Fruit fly (Drosophila melanogaster) whole organism, embryonic: Measurements from ENCODE around the gene cup.
A peak's percentile ranks its signal among the peaks of the same experiment; 100 is the strongest.

Experiments
- Adf1 ChIP-seq: fragments of 200-800 bp; sonication (Bioruptor generic); IDR thresholded peaks from 2 replicates; pipeline ENCODE4 v1.3.6; 2022; ENCODE audit warnings: missing biosample characterization, missing genetic modification characterization
- Atf6 ChIP-seq: fragments of 200-800 bp; sonication (Bioruptor generic); IDR thresholded peaks from 2 replicates; pipeline ENCODE4 v1.3.6; 2022; ENCODE audit warnings: missing biosample characterization, missing genetic modification characterization
- B-H1 ChIP-seq: fragments of 200-800 bp; sonication (Bioruptor generic); IDR thresholded peaks from 3 replicates; pipeline ENCODE4 v1.3.6; 2022; ENCODE audit warnings: missing biosample characterization, missing genetic modification characterization
- B-H2 ChIP-seq: fragments of 200-800 bp; sonication (Bioruptor generic); optimal IDR thresholded peaks from 2 replicates; lab custom pipeline; 2018; ENCODE audit warnings: missing biosample characterization, mild to moderate bottlenecking, missing genetic modification characterization
- BtbVII ChIP-seq: fragments of 200-800 bp; sonication (Bioruptor generic); optimal IDR thresholded peaks from 3 replicates; lab custom pipeline; 2017; ENCODE audit warnings: missing biosample characterization, mild to moderate bottlenecking, missing genetic modification characterization
- CG10321 ChIP-seq: fragments of 200-800 bp; sonication (Bioruptor generic); IDR thresholded peaks from 2 replicates; pipeline ENCODE4 v1.3.6; 2022; ENCODE audit warnings: missing biosample characterization, missing genetic modification characterization
- CG10431 ChIP-seq: fragments of 200-800 bp; sonication (Bioruptor generic); optimal IDR thresholded peaks from 3 replicates; lab custom pipeline; 2018; ENCODE audit warnings: missing biosample characterization, mild to moderate bottlenecking, missing genetic modification characterization
- CG10959 ChIP-seq: fragments of 200-800 bp; sonication (Bioruptor generic); IDR thresholded peaks from 2 replicates; pipeline ENCODE4 v1.3.6; 2022; ENCODE audit warnings: missing biosample characterization, missing genetic modification characterization
- CG10979 ChIP-seq: fragments of 200-800 bp; sonication (Bioruptor generic); optimal IDR thresholded peaks from 2 replicates; lab custom pipeline; 2018; ENCODE audit warnings: missing biosample characterization, mild to moderate bottlenecking, missing genetic modification characterization, moderate library complexity
- CG13296 ChIP-seq: fragments of 200-800 bp; sonication (Bioruptor generic); optimal IDR thresholded peaks from 3 replicates; lab custom pipeline; 2018; ENCODE audit warnings: missing biosample characterization, mild to moderate bottlenecking, missing genetic modification characterization
- CG13624 ChIP-seq: fragments of 200-800 bp; sonication (Bioruptor generic); optimal IDR thresholded peaks from 2 replicates; lab custom pipeline; 2016; ENCODE audit warnings: missing biosample characterization, missing genetic modification characterization
- CG13775 ChIP-seq: fragments of 200-800 bp; sonication (Bioruptor generic); optimal IDR thresholded peaks from 3 replicates; lab custom pipeline; 2017; ENCODE audit warnings: missing biosample characterization, mild to moderate bottlenecking, missing genetic modification characterization
- CG17829 ChIP-seq: fragments of 200-800 bp; optimal IDR thresholded peaks from 2 replicates; lab custom pipeline; 2019; ENCODE audit warnings: missing biosample characterization, mild to moderate bottlenecking, missing genetic modification characterization, moderate library complexity
- CG18262 ChIP-seq: fragments of 200-800 bp; optimal IDR thresholded peaks from 3 replicates; lab custom pipeline; 2019; ENCODE audit warnings: missing biosample characterization, mild to moderate bottlenecking, missing genetic modification characterization, moderate library complexity
- CG2129 ChIP-seq: fragments of 200-800 bp; sonication (Bioruptor generic); IDR thresholded peaks from 2 replicates; pipeline ENCODE4 v1.3.6; 2022; ENCODE audit warnings: missing biosample characterization, missing genetic modification characterization; ENCODE audit not compliant: partially characterized antibody
- CG2202 ChIP-seq: fragments of 200-800 bp; sonication (Bioruptor generic); optimal IDR thresholded peaks from 2 replicates; lab custom pipeline; 2018; ENCODE audit warnings: missing biosample characterization, mild to moderate bottlenecking, missing genetic modification characterization
- CG30020 ChIP-seq: fragments of 200-800 bp; optimal IDR thresholded peaks from 2 replicates; lab custom pipeline; 2019; ENCODE audit warnings: missing biosample characterization, mild to moderate bottlenecking, missing genetic modification characterization, moderate library complexity
- CG31441 ChIP-seq: fragments of 200-800 bp; sonication (Bioruptor generic); IDR thresholded peaks from 2 replicates; pipeline ENCODE4 v1.3.6; 2022; ENCODE audit warnings: missing biosample characterization, missing genetic modification characterization
- CG5180 ChIP-seq: fragments of 200-800 bp; sonication (Bioruptor generic); optimal IDR thresholded peaks from 3 replicates; lab custom pipeline; 2017; ENCODE audit warnings: missing biosample characterization, missing genetic modification characterization, mild to moderate bottlenecking, moderate library complexity, missing genetic modification reagents
- CG6272 ChIP-seq: fragments of 200-800 bp; sonication (Bioruptor generic); IDR thresholded peaks from 2 replicates; pipeline ENCODE4 v1.3.6; 2022; ENCODE audit warnings: missing biosample characterization, missing genetic modification characterization
- CG6654 ChIP-seq: fragments of 200-800 bp; sonication (Bioruptor generic); optimal IDR thresholded peaks from 2 replicates; lab custom pipeline; 2017; ENCODE audit warnings: missing biosample characterization, mild to moderate bottlenecking, missing genetic modification characterization
- CG7987 ChIP-seq: fragments of 200-800 bp; sonication (Bioruptor generic); optimal IDR thresholded peaks from 2 replicates; lab custom pipeline; 2018; ENCODE audit warnings: missing biosample characterization, mild to moderate bottlenecking, missing genetic modification characterization, moderate library complexity
- CG9876 ChIP-seq: fragments of 200-800 bp; sonication (Bioruptor generic); optimal IDR thresholded peaks from 2 replicates; lab custom pipeline; 2016; ENCODE audit warnings: missing biosample characterization, missing genetic modification characterization
- CTCF ChIP-seq: fragments of 200-800 bp; sonication (Bioruptor generic); optimal IDR thresholded peaks from 2 replicates; lab custom pipeline; 2017; ENCODE audit warnings: missing biosample characterization, mild to moderate bottlenecking, missing genetic modification characterization, moderate library complexity
- CoRest ChIP-seq: fragments of 200-800 bp; sonication (Bioruptor generic); optimal IDR thresholded peaks from 3 replicates; lab custom pipeline; 2018; ENCODE audit warnings: missing biosample characterization, mild to moderate bottlenecking, missing genetic modification characterization, moderate library complexity
- E2f2 ChIP-seq: fragments of 200-800 bp; sonication (Bioruptor generic); IDR thresholded peaks from 2 replicates; pipeline ENCODE4 v1.3.6; 2022; ENCODE audit warnings: missing biosample characterization, missing genetic modification characterization
- ERR ChIP-seq: fragments of 200-800 bp; sonication (Bioruptor generic); optimal IDR thresholded peaks from 2 replicates; lab custom pipeline; 2016; ENCODE audit warnings: missing biosample characterization, missing genetic modification characterization
- Elba2 ChIP-seq: fragments of 200-800 bp; sonication (Bioruptor generic); optimal IDR thresholded peaks from 3 replicates; lab custom pipeline; 2016; ENCODE audit warnings: missing biosample characterization, missing genetic modification characterization
- Ptx1 ChIP-seq: fragments of 200-800 bp; sonication (Bioruptor generic); IDR thresholded peaks from 2 replicates; pipeline ENCODE4 v1.3.6; 2022; ENCODE audit warnings: missing biosample characterization, missing genetic modification characterization
- Stat92E ChIP-seq, 3 experiments: fragments of >200 bp in 2 of 3; fragments of 200-800 bp in 1 of 3; sonication (Bioruptor generic) in 1 of 3; optimal IDR thresholded peaks; 2 replicates each; lab custom pipeline; 2017 to 2019; ENCODE audit warnings: missing biosample characterization in 3 of 3, missing genetic modification characterization in 3 of 3, mild to moderate bottlenecking in 1 of 3, moderate library complexity in 1 of 3
- Tbp ChIP-seq: fragments of >200 bp; optimal IDR thresholded peaks from 2 replicates; lab custom pipeline; 2018; ENCODE audit warnings: missing biosample characterization, missing genetic modification characterization
- ab ChIP-seq: fragments of 200-800 bp; sonication (Bioruptor generic); optimal IDR thresholded peaks from 2 replicates; lab custom pipeline; 2016; ENCODE audit warnings: missing biosample characterization, missing genetic modification characterization
- al ChIP-seq: fragments of 200-800 bp; sonication (Bioruptor generic); IDR thresholded peaks from 2 replicates; pipeline ENCODE4 v1.3.6; 2022; ENCODE audit warnings: missing biosample characterization, missing genetic modification characterization
- amos ChIP-seq: fragments of 200-800 bp; sonication (Bioruptor generic); IDR thresholded peaks from 2 replicates; pipeline ENCODE4 v1.3.6; 2022; ENCODE audit warnings: missing biosample characterization, missing genetic modification characterization; ENCODE audit not compliant: partially characterized antibody
- bowl ChIP-seq: fragments of 200-800 bp; sonication (Bioruptor generic); IDR thresholded peaks from 2 replicates; pipeline ENCODE4 v1.3.6; 2022; ENCODE audit warnings: missing biosample characterization, missing genetic modification characterization
- crol ChIP-seq: fragments of 200-800 bp; sonication (Bioruptor generic); IDR thresholded peaks from 2 replicates; pipeline ENCODE4 v1.3.6; 2022; ENCODE audit warnings: missing biosample characterization, missing genetic modification characterization
- dati ChIP-seq: fragments of 200-800 bp; sonication (Bioruptor generic); IDR thresholded peaks from 2 replicates; pipeline ENCODE4 v1.3.6; 2022; ENCODE audit warnings: missing biosample characterization, missing genetic modification characterization
- dysf ChIP-seq: fragments of 200-800 bp; sonication (Bioruptor generic); IDR thresholded peaks from 3 replicates; pipeline ENCODE4 v1.3.6; 2022; ENCODE audit warnings: missing biosample characterization, missing genetic modification characterization
- fd102C ChIP-seq: fragments of 200-800 bp; sonication (Bioruptor generic); optimal IDR thresholded peaks from 2 replicates; lab custom pipeline; 2018; ENCODE audit warnings: missing biosample characterization, mild to moderate bottlenecking, missing genetic modification characterization, moderate library complexity
- gcm2 ChIP-seq: fragments of 200-800 bp; sonication (Bioruptor generic); optimal IDR thresholded peaks from 2 replicates; lab custom pipeline; 2016; ENCODE audit warnings: missing biosample characterization, missing genetic modification characterization
- gfzf ChIP-seq: fragments of 200-800 bp; sonication (Bioruptor generic); optimal IDR thresholded peaks from 2 replicates; lab custom pipeline; 2016; ENCODE audit warnings: missing biosample characterization, mild to moderate bottlenecking, missing genetic modification characterization, moderate library complexity
- grau ChIP-seq: fragments of 200-800 bp; optimal IDR thresholded peaks from 3 replicates; lab custom pipeline; 2019; ENCODE audit warnings: missing biosample characterization, mild to moderate bottlenecking, missing genetic modification characterization, moderate library complexity
- gt ChIP-seq: fragments of 200-800 bp; sonication (Bioruptor generic); IDR thresholded peaks from 2 replicates; pipeline ENCODE4 v1.3.6; 2022; ENCODE audit warnings: missing biosample characterization, missing genetic modification characterization
- kay ChIP-seq: fragments of 200-800 bp; sonication (Bioruptor generic); optimal IDR thresholded peaks from 2 replicates; lab custom pipeline; 2016; ENCODE audit warnings: missing biosample characterization, missing genetic modification characterization
- nom ChIP-seq: fragments of 200-800 bp; sonication (Bioruptor generic); optimal IDR thresholded peaks from 2 replicates; lab custom pipeline; 2017; ENCODE audit warnings: missing biosample characterization, missing genetic modification characterization, mild to moderate bottlenecking, moderate library complexity, missing genetic modification reagents
- salm ChIP-seq: fragments of 200-800 bp; sonication (Bioruptor generic); optimal IDR thresholded peaks from 2 replicates; lab custom pipeline; 2018; ENCODE audit warnings: missing biosample characterization, mild to moderate bottlenecking, missing genetic modification characterization
- schlank ChIP-seq: fragments of 200-800 bp; sonication (Bioruptor generic); optimal IDR thresholded peaks from 2 replicates; lab custom pipeline; 2018; ENCODE audit warnings: missing biosample characterization, mild to moderate bottlenecking, missing genetic modification characterization
- scrt ChIP-seq: fragments of 200-800 bp; sonication (Bioruptor generic); optimal IDR thresholded peaks from 2 replicates; lab custom pipeline; 2018; ENCODE audit warnings: missing biosample characterization, mild to moderate bottlenecking, missing genetic modification characterization, moderate library complexity
- sim ChIP-seq: fragments of 200-800 bp; sonication (Bioruptor generic); IDR thresholded peaks from 2 replicates; pipeline ENCODE4 v1.3.6; 2022; ENCODE audit warnings: missing biosample characterization, missing genetic modification characterization
- sr ChIP-seq: fragments of 200-800 bp; sonication (Bioruptor generic); IDR thresholded peaks from 3 replicates; pipeline ENCODE4 v1.3.6; 2022; ENCODE audit warnings: missing biosample characterization, missing genetic modification characterization
- vnd ChIP-seq: fragments of 200-800 bp; sonication (Bioruptor generic); IDR thresholded peaks from 3 replicates; pipeline ENCODE4 v1.3.6; 2022; ENCODE audit warnings: missing biosample characterization, missing genetic modification characterization; ENCODE audit not compliant: partially characterized antibody
- yki ChIP-seq: fragments of >200 bp; optimal IDR thresholded peaks from 3 replicates; lab custom pipeline; 2018
- zen2 ChIP-seq: fragments of 200-800 bp; sonication (Bioruptor generic); IDR thresholded peaks from 3 replicates; pipeline ENCODE4 v1.3.6; 2022; ENCODE audit warnings: missing biosample characterization, missing genetic modification characterization; ENCODE audit not compliant: partially characterized antibody

cup gene

dm6 chr2L:6622642-6623162 lies 40.8 kb upstream of the cup start, which contains the start of gene CG34345 (continued):
- TF ChIP-seq al (GFP tag; lab: Robert Waterston, UW), result no peak
- TF ChIP-seq CG10959, result no peak
- no peak for TF ChIP-seq nom (GFP tag; lab: Kevin White, UChicago)
- no peak for TF ChIP-seq fd102C (GFP tag; lab: Kevin White, UChicago)
- TF ChIP-seq Adf1 (GFP tag; lab: Robert Waterston, UW), result no peak
- peak; percentile 4 for TF ChIP-seq CG17829 (tag; lab: Kevin White, UChicago)
- TF ChIP-seq dati (GFP tag; lab: Robert Waterston, UW), result no peak
- no peak for TF ChIP-seq sr (GFP tag; lab: Robert Waterston, UW)
- no peak for TF ChIP-seq dysf (GFP tag; lab: Robert Waterston, UW)
- TF ChIP-seq CG6654 (GFP tag; lab: Kevin White, UChicago), result no peak
- no peak for TF ChIP-seq gt (GFP tag; lab: Robert Waterston, UW)
- no peak for TF ChIP-seq Tbp (GFP tag; lab: Kevin White, UChicago)
- TF ChIP-seq B-H2 (GFP tag; lab: Kevin White, UChicago), result peak; percentile 27
- TF ChIP-seq CG2129 (GFP tag; lab: Robert Waterston, UW), result no peak
- no peak for TF ChIP-seq gcm2 (GFP tag; lab: Kevin White, UChicago)
- no peak for TF ChIP-seq Atf6 (GFP tag; lab: Robert Waterston, UW)
- no peak for TF ChIP-seq CG10321 (GFP tag; lab: Robert Waterston, UW)
- TF ChIP-seq gfzf, result peak; percentile 47
- TF ChIP-seq bowl (GFP tag; lab: Robert Waterston, UW), result no peak
- no peak for TF ChIP-seq B-H1
- TF ChIP-seq schlank (tag; lab: Kevin White, UChicago), result no peak
- TF ChIP-seq zen2, result peak; percentile 80
- peak; percentile 85 for TF ChIP-seq CTCF (GFP tag; lab: Kevin White, UChicago)
- no peak for TF ChIP-seq CG7987 (GFP tag; lab: Kevin White, UChicago)
- no peak for TF ChIP-seq CG10979 (tag; lab: Kevin White, UChicago)
- no peak for TF ChIP-seq CG13296
- TF ChIP-seq CG9876, result peak; percentile 5
- TF ChIP-seq vnd (GFP tag; lab: Robert Waterston, UW), result no peak
- peak; percentile 40 for TF ChIP-seq CG13624
- TF ChIP-seq salm (tag; lab: Kevin White, UChicago), result no peak
- no peak for TF ChIP-seq Stat92E (GFP tag; optimal IDR thresholded peaks at IDR 0.05; lab: Kevin White, UChicago)
- no peak for TF ChIP-seq BtbVII (GFP tag; lab: Kevin White, UChicago)
- TF ChIP-seq crol (GFP tag; lab: Robert Waterston, UW), result no peak
- TF ChIP-seq sim (GFP tag; lab: Robert Waterston, UW), result no peak
- no peak for TF ChIP-seq Elba2
- no peak for TF ChIP-seq yki (lab: Kevin White, UChicago)
- no peak for TF ChIP-seq ab (GFP tag; lab: Kevin White, UChicago)
- TF ChIP-seq CG18262, result no peak
- TF ChIP-seq grau (tag; lab: Kevin White, UChicago), result no peak
- no peak for TF ChIP-seq ERR (GFP tag; lab: Kevin White, UChicago)
- no peak for TF ChIP-seq Ptx1 (GFP tag; lab: Robert Waterston, UW)
- peak; percentile 47 for TF ChIP-seq CoRest (tag; lab: Kevin White, UChicago)
- TF ChIP-seq CG30020 (tag; lab: Kevin White, UChicago), result no peak
- no peak for TF ChIP-seq CG6272
- no peak for TF ChIP-seq CG10431 (GFP tag; lab: Kevin White, UChicago)
- no peak for TF ChIP-seq scrt
- TF ChIP-seq E2f2 (GFP tag; lab: Robert Waterston, UW), result peak; percentile 60
- TF ChIP-seq CG2202 (tag; lab: Kevin White, UChicago), result no peak
- peak; percentile 59 for TF ChIP-seq amos
- no peak for TF ChIP-seq CG5180 (GFP tag; lab: Kevin White, UChicago)
- no peak for TF ChIP-seq kay (GFP tag; lab: Kevin White, UChicago)
- TF ChIP-seq CG13775, result no peak
- TF ChIP-seq CG31441, result no peak
